Worm (Caenorhabditis elegans) whole organism, mixed stage, embryonic: ENCODE results near the gene efk-1.

ENCODE experiments used
- mab-5 ChIP-seq: fragments of 150-350 bp; optimal IDR thresholded peaks from 2 replicates; lab custom pipeline; 2014; ENCODE audit warnings: missing biosample characterization, missing genetic modification characterization
- unc-39 ChIP-seq: fragments of 150-350 bp; optimal IDR thresholded peaks from 2 replicates; lab custom pipeline; 2014; ENCODE audit warnings: missing biosample characterization, missing genetic modification characterization

ce11 chrIII:6134111-6134510, 34.2 kb downstream of the efk-1 start:
- TF ChIP-seq unc-39 (no peak), mab-5 (tag; lab: Kevin White, UChicago) (no peak)
